Fruit fly (Drosophila melanogaster): Measurements from ENCODE around the gene Reph.
A peak's percentile ranks its signal among the peaks of the same experiment; 100 is the strongest.

Reph gene

DNA sequence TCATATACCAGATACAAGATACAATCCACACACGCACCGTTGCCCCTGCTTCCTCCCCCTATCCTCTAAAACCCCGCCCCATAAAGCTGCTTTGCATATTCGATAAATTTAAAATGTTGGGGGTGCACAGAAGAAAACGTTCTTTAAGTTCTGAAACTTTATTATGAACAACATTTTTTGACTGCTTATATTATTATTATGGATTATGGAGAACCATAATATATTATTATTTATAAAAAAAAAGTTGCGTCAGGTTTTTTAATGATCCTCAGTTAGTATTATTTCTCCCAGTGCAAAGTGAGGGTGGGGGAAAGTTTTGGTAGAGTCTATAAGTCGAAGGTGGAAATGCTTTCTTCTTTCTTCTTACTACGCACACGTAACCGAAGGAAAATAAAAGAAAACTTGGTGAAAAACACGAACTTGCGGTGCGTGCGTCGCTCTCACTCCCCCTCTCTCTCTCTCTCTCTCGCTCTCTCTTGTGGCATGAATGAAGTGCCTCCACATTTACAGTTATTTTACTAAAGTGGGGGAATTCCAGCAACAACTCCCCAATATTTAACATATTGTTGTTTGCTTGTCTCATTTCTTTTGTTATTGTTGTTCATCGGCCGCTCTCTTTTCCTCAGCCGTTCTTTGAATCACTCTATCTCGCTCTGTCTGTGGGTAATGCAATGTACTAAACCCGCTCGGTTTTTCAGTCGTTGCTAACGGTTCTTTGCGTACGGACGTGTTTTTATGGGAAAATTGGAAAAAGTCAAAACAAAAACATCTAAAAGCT is 13.9 kb upstream of the Reph start (continued):
- TF ChIP-seq pnt (GFP tag; optimal IDR thresholded peaks at IDR 0.05) (no peak), Poxn (GFP tag; IDR thresholded peaks at IDR 0.05) (no peak), Xrp1 (GFP tag; IDR thresholded peaks at IDR 0.05) (peak; percentile 94), hth (optimal IDR thresholded peaks at IDR 0.05) (no peak), CG7987 (GFP tag; optimal IDR thresholded peaks at IDR 0.05) (peak; percentile 7), ara (GFP tag; IDR thresholded peaks at IDR 0.05) (peak; percentile 89), CG7372 (GFP tag; IDR thresholded peaks at IDR 0.05) (0 out of 2 replicates have a peak, but pooled peaks have one; percentile 59), Lim3 (GFP tag; IDR thresholded peaks at IDR 0.05) (0 out of 2 replicates have a peak, but pooled peaks have one; percentile 49), knrl (GFP tag; IDR thresholded peaks at IDR 0.05; ENCODE audit: partially characterized antibody) (no peak; the same call in 2 of the 3 replicates), Ets97D (GFP tag; optimal IDR thresholded peaks at IDR 0.05) (no peak), mirr (GFP tag; optimal IDR thresholded peaks at IDR 0.05) (no peak), CG9215 (GFP tag; IDR thresholded peaks at IDR 0.05) (no peak; the same call in none of the 2 replicates), crc (GFP tag; optimal IDR thresholded peaks at IDR 0.05) (no peak), vfl (GFP tag; optimal IDR thresholded peaks at IDR 0.05) (no peak), CG11695 (GFP tag; IDR thresholded peaks at IDR 0.05) (peak; percentile 72), ems (GFP tag; optimal IDR thresholded peaks at IDR 0.05) (no peak), sens (GFP tag) (peak; percentile 64), Max (GFP tag; optimal IDR thresholded peaks at IDR 0.05) (no peak), grn (GFP tag; optimal IDR thresholded peaks at IDR 0.05) (peak; percentile 1), CG13123 (GFP tag; optimal IDR thresholded peaks at IDR 0.05) (peak; percentile 43), ranshi (GFP tag; IDR thresholded peaks at IDR 0.05) (peak; percentile 88), B-H2 (GFP tag; optimal IDR thresholded peaks at IDR 0.05) (no peak), CG16863 (GFP tag; optimal IDR thresholded peaks at IDR 0.05) (no peak), yki (optimal IDR thresholded peaks at IDR 0.05) (no peak), NFAT (GFP tag; IDR thresholded peaks at IDR 0.05) (no peak), peb (GFP tag; IDR thresholded peaks at IDR 0.05) (peak; percentile 75), CG33557 (GFP tag; optimal IDR thresholded peaks at IDR 0.05) (peak; percentile 92), Dfd (GFP tag; optimal IDR thresholded peaks at IDR 0.05) (no peak), prd (optimal IDR thresholded peaks at IDR 0.05) (no peak), prd (GFP tag; IDR thresholded peaks at IDR 0.05) (peak; percentile 88), grau (tag; optimal IDR thresholded peaks at IDR 0.05) (peak; percentile 81), NC2β (GFP tag; optimal IDR thresholded peaks at IDR 0.05) (no peak), Hmx (GFP tag; optimal IDR thresholded peaks at IDR 0.05) (no peak), Xbp1 (GFP tag; optimal IDR thresholded peaks at IDR 0.05) (peak; percentile 79), CG12219 (GFP tag; optimal IDR thresholded peaks at IDR 0.05) (peak; percentile 16), CG32772 (GFP tag; IDR thresholded peaks at IDR 0.05) (peak; percentile 88), disco-r (GFP tag; optimal IDR thresholded peaks at IDR 0.05) (no peak), CG10979 (tag; optimal IDR thresholded peaks at IDR 0.05) (peak; percentile 94), pzg (GFP tag; optimal IDR thresholded peaks at IDR 0.05) (no peak), nerfin-2 (GFP tag; IDR thresholded peaks at IDR 0.05; ENCODE audit: partially characterized antibody) (no peak), CG10565 (GFP tag; optimal IDR thresholded peaks at IDR 0.05) (no peak), exex (tag; optimal IDR thresholded peaks at IDR 0.05) (no peak), ash1 (GFP tag; optimal IDR thresholded peaks at IDR 0.05) (no peak), CG8765 (GFP tag; IDR thresholded peaks at IDR 0.05) (0 out of 2 replicates have a peak, but pooled peaks have one; percentile 10), pros (GFP tag; optimal IDR thresholded peaks at IDR 0.05) (peak; percentile 98), CG10462 (GFP tag; optimal IDR thresholded peaks at IDR 0.05) (peak; percentile 25), az2 (GFP tag; optimal IDR thresholded peaks at IDR 0.05) (peak; percentile 86), CG13624 (GFP tag; optimal IDR thresholded peaks at IDR 0.05) (no peak), Dll (GFP tag; IDR thresholded peaks at IDR 0.05; ENCODE audit: partially characterized antibody) (no peak), Rfx (GFP tag; IDR thresholded peaks at IDR 0.05) (peak; percentile 62), cas (GFP tag; IDR thresholded peaks at IDR 0.05) (no peak), Camta (GFP tag; optimal IDR thresholded peaks at IDR 0.05) (no peak)
